Fruit fly (Drosophila melanogaster) whole organism, prepupa: ENCODE measurements around the gene CG46270.

ENCODE experiments used
- Blimp-1 ChIP-seq: fragments of 200-800 bp; sonication (Bioruptor generic); optimal IDR thresholded peaks from 3 replicates; lab custom pipeline; 2017; ENCODE audit warnings: missing biosample characterization, missing genetic modification characterization, mild to moderate bottlenecking, moderate library complexity, missing genetic modification reagents
- CG11762 ChIP-seq: fragments of 200-800 bp; sonication (Bioruptor generic); optimal IDR thresholded peaks from 3 replicates; lab custom pipeline; 2016; ENCODE audit warnings: missing biosample characterization, missing genetic modification characterization; ENCODE audit not compliant: insufficient read depth
- CG11902 ChIP-seq: fragments of 200-800 bp; sonication (Bioruptor generic); optimal IDR thresholded peaks from 3 replicates; lab custom pipeline; 2016; ENCODE audit warnings: missing biosample characterization, missing genetic modification characterization
- CG15336 ChIP-seq: fragments of 200-800 bp; sonication (Bioruptor generic); IDR thresholded peaks from 2 replicates; pipeline ENCODE4 v1.3.6; 2022; ENCODE audit warnings: missing biosample characterization, missing genetic modification characterization
- CG1621 ChIP-seq: fragments of 200-800 bp; sonication (Bioruptor generic); optimal IDR thresholded peaks from 3 replicates; lab custom pipeline; 2018; ENCODE audit warnings: missing biosample characterization, mild to moderate bottlenecking, missing genetic modification characterization
- CG3032 ChIP-seq: fragments of 200-800 bp; optimal IDR thresholded peaks from 2 replicates; lab custom pipeline; 2019; ENCODE audit warnings: missing biosample characterization, mild to moderate bottlenecking, missing genetic modification characterization, moderate library complexity
- CG31627 ChIP-seq: fragments of 200-800 bp; sonication (Bioruptor generic); optimal IDR thresholded peaks from 3 replicates; lab custom pipeline; 2016; ENCODE audit warnings: missing biosample characterization, missing genetic modification characterization
- CG32006 ChIP-seq: fragments of 200-800 bp; sonication (Bioruptor generic); optimal IDR thresholded peaks from 3 replicates; lab custom pipeline; 2017; ENCODE audit warnings: missing biosample characterization, mild to moderate bottlenecking, missing genetic modification characterization
- CG34406 ChIP-seq: fragments of 200-800 bp; sonication (Bioruptor generic); optimal IDR thresholded peaks from 3 replicates; lab custom pipeline; 2016; ENCODE audit warnings: missing biosample characterization, missing genetic modification characterization
- CG4318 ChIP-seq: fragments of 200-800 bp; sonication (Bioruptor generic); optimal IDR thresholded peaks from 3 replicates; lab custom pipeline; 2017; ENCODE audit warnings: missing biosample characterization, mild to moderate bottlenecking, missing genetic modification characterization
- CG6276 ChIP-seq: fragments of 200-800 bp; sonication (Bioruptor generic); optimal IDR thresholded peaks from 2 replicates; lab custom pipeline; 2017; ENCODE audit warnings: missing biosample characterization, mild to moderate bottlenecking, missing genetic modification characterization
- CG6808 ChIP-seq: fragments of 200-800 bp; sonication (Bioruptor generic); optimal IDR thresholded peaks from 3 replicates; lab custom pipeline; 2017; ENCODE audit warnings: missing biosample characterization, missing genetic modification characterization, mild to moderate bottlenecking, moderate library complexity, missing genetic modification reagents
- CG6854 ChIP-seq: fragments of 200-800 bp; sonication (Bioruptor generic); optimal IDR thresholded peaks from 2 replicates; lab custom pipeline; 2017; ENCODE audit warnings: missing biosample characterization, mild to moderate bottlenecking, missing genetic modification characterization
- CG7368 ChIP-seq: fragments of 200-800 bp; sonication (Bioruptor generic); optimal IDR thresholded peaks from 3 replicates; lab custom pipeline; 2016; ENCODE audit warnings: missing biosample characterization, missing genetic modification characterization
- CG8119 ChIP-seq: fragments of 200-800 bp; sonication (Bioruptor generic); IDR thresholded peaks from 3 replicates; pipeline ENCODE4 v1.3.6; 2022; ENCODE audit warnings: missing biosample characterization, missing genetic modification characterization
- CG9139 ChIP-seq: fragments of 200-800 bp; sonication (Bioruptor generic); optimal IDR thresholded peaks from 3 replicates; lab custom pipeline; 2017; ENCODE audit warnings: missing biosample characterization, mild to moderate bottlenecking, missing genetic modification characterization
- Eip75B ChIP-seq: fragments of 200-800 bp; sonication (Bioruptor generic); optimal IDR thresholded peaks from 3 replicates; lab custom pipeline; 2016; ENCODE audit warnings: missing biosample characterization, missing genetic modification characterization
- Eip78C ChIP-seq: fragments of 200-800 bp; sonication (Bioruptor generic); peaks from one replicate; lab custom pipeline; 2016; ENCODE audit warnings: missing biosample characterization, missing genetic modification characterization
- Ets21C ChIP-seq: fragments of 200-800 bp; sonication (Bioruptor generic); optimal IDR thresholded peaks from 3 replicates; lab custom pipeline; 2016; ENCODE audit warnings: missing biosample characterization, missing genetic modification characterization
- Gug ChIP-seq: fragments of 200-800 bp; sonication (Bioruptor generic); IDR thresholded peaks from 2 replicates; pipeline ENCODE4 v1.3.6; 2022; ENCODE audit warnings: missing biosample characterization, missing genetic modification characterization
- Hr38 ChIP-seq: sonication (Bioruptor generic); optimal IDR thresholded peaks from 2 replicates; lab custom pipeline; 2016; ENCODE audit warnings: missing biosample characterization, missing genetic modification characterization
- Hr4 ChIP-seq: fragments of 200-800 bp; sonication (Bioruptor generic); optimal IDR thresholded peaks from 3 replicates; lab custom pipeline; 2016; ENCODE audit warnings: missing biosample characterization, missing genetic modification characterization
- Lpt ChIP-seq: fragments of 200-800 bp; sonication (Bioruptor generic); optimal IDR thresholded peaks from 3 replicates; lab custom pipeline; 2016; ENCODE audit warnings: missing biosample characterization, missing genetic modification characterization
- Met ChIP-seq: fragments of 200-800 bp; sonication (Bioruptor generic); optimal IDR thresholded peaks from 3 replicates; lab custom pipeline; 2016; ENCODE audit warnings: missing biosample characterization, missing genetic modification characterization
- Sox14 ChIP-seq: fragments of 200-800 bp; sonication (Bioruptor generic); optimal IDR thresholded peaks from 3 replicates; lab custom pipeline; 2016; ENCODE audit warnings: missing biosample characterization, missing genetic modification characterization
- achi ChIP-seq: fragments of 200-800 bp; sonication (Bioruptor generic); optimal IDR thresholded peaks from 3 replicates; lab custom pipeline; 2016; ENCODE audit warnings: missing biosample characterization, missing genetic modification characterization
- acj6 ChIP-seq: fragments of 200-800 bp; sonication (Bioruptor generic); optimal IDR thresholded peaks from 3 replicates; lab custom pipeline; 2016; ENCODE audit warnings: missing biosample characterization, missing genetic modification characterization
- dac ChIP-seq: fragments of 200-800 bp; sonication (Bioruptor generic); optimal IDR thresholded peaks from 2 replicates; lab custom pipeline; 2017; ENCODE audit warnings: missing biosample characterization, mild to moderate bottlenecking, missing genetic modification characterization
- eg ChIP-seq: fragments of 200-800 bp; sonication (Bioruptor generic); IDR thresholded peaks from 3 replicates; pipeline ENCODE4 v1.3.6; 2022; ENCODE audit warnings: missing biosample characterization, missing genetic modification characterization
- esn ChIP-seq: fragments of 200-800 bp; sonication (Bioruptor generic); optimal IDR thresholded peaks from 2 replicates; lab custom pipeline; 2016; ENCODE audit warnings: missing biosample characterization, mild to moderate bottlenecking, missing genetic modification characterization, moderate library complexity
- fd85E ChIP-seq: fragments of 200-800 bp; sonication (Bioruptor generic); optimal IDR thresholded peaks from 3 replicates; lab custom pipeline; 2016; ENCODE audit warnings: missing biosample characterization, missing genetic modification characterization
- lz ChIP-seq: fragments of 200-800 bp; sonication (Bioruptor generic); optimal IDR thresholded peaks from 3 replicates; lab custom pipeline; 2016; ENCODE audit warnings: missing biosample characterization, missing genetic modification characterization
- net ChIP-seq: fragments of 200-800 bp; sonication (Bioruptor generic); optimal IDR thresholded peaks from 3 replicates; lab custom pipeline; 2016; ENCODE audit warnings: missing biosample characterization, missing genetic modification characterization
- pdm3 ChIP-seq: fragments of 200-800 bp; sonication (Bioruptor generic); optimal IDR thresholded peaks from 3 replicates; lab custom pipeline; 2016; ENCODE audit warnings: missing biosample characterization, missing genetic modification characterization
- ss ChIP-seq, 2 experiments: fragments of 200-800 bp; sonication (Bioruptor generic); optimal IDR thresholded peaks; 2 replicates in 1 of 2; 3 replicates in 1 of 2; lab custom pipeline; 2017 to 2018; ENCODE audit warnings: mild to moderate bottlenecking in 2 of 2, missing biosample characterization in 2 of 2, missing genetic modification characterization in 2 of 2, moderate library complexity in 1 of 2
- svp ChIP-seq: fragments of 200-800 bp; sonication (Bioruptor generic); peaks from one replicate; lab custom pipeline; 2016; ENCODE audit warnings: missing biosample characterization, missing genetic modification characterization
- topi ChIP-seq: fragments of 200-800 bp; sonication (Bioruptor generic); optimal IDR thresholded peaks from 3 replicates; lab custom pipeline; 2016; ENCODE audit warnings: missing biosample characterization, missing genetic modification characterization
- vri ChIP-seq: fragments of 200-800 bp; sonication (Bioruptor generic); optimal IDR thresholded peaks from 3 replicates; lab custom pipeline; 2016; ENCODE audit warnings: missing biosample characterization, mild to moderate bottlenecking, missing genetic modification characterization

CG46270 gene

DNA sequence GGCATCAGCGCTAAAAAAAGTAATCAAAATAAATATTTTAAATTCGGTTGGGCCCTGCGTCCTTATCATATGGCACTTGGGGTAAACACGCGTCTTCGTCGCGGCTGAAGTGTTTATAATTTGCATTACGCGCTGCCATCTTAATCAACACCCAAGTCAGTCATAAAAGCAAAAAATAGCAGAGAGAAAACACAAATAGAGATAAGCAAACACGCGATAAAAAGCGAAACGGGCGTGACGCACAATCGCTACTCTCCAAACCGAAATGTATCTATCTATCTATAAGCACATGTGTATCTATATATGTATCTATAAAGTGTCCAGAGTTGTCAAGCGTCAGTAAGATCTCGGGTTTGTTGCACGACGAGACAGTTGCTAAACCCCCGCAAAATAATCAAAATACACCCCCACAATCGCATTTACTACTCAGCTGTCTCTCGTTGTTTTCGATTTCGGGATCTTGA, 37.3 kb downstream of the CG46270 start (continued):
- TF ChIP-seq achi (peak; percentile 10), Gug (GFP tag; lab: Robert Waterston, UW) (no peak), Blimp-1 (GFP tag; lab: Kevin White, UChicago) (no peak), Eip78C (GFP tag; lab: Kevin White, UChicago) (peak; percentile 89), topi (GFP tag; lab: Kevin White, UChicago) (peak; percentile 41), CG7368 (peak; percentile 34), CG3032 (tag; lab: Kevin White, UChicago) (no peak), net (GFP tag; lab: Kevin White, UChicago) (peak; percentile 31), CG9139 (GFP tag; lab: Kevin White, UChicago) (peak; percentile 8), eg (GFP tag; lab: Robert Waterston, UW) (no peak), Hr38 (GFP tag; lab: Kevin White, UChicago) (no peak), Hr4 (GFP tag; lab: Kevin White, UChicago) (no peak), CG6276 (no peak), svp (GFP tag; lab: Kevin White, UChicago) (peak; percentile 85), CG8119 (GFP tag; lab: Robert Waterston, UW) (no peak), lz (no peak), Met (peak; percentile 43), CG6808 (GFP tag; lab: Kevin White, UChicago) (peak; percentile 37), CG31627 (no peak), CG11762 (no peak), acj6 (no peak), Eip75B (GFP tag; lab: Kevin White, UChicago) (peak; percentile 33), CG32006 (no peak), fd85E (no peak), Sox14 (GFP tag; lab: Kevin White, UChicago) (no peak), dac (no peak)

dm6 chr3R:10389877-10390468, 38.3 kb downstream of the CG46270 start:
- TF ChIP-seq Eip78C (GFP tag; lab: Kevin White, UChicago) (peak; percentile 31), dac (no peak), lz (no peak), CG15336 (0 out of 2 replicates have a peak, but pooled peaks have one; percentile 13), CG6276 (peak; percentile 57), Sox14 (GFP tag; lab: Kevin White, UChicago) (no peak), CG6854 (GFP tag; lab: Kevin White, UChicago) (no peak), CG1621 (peak; percentile 46), CG6808 (GFP tag; lab: Kevin White, UChicago) (peak; percentile 19)

DNA sequence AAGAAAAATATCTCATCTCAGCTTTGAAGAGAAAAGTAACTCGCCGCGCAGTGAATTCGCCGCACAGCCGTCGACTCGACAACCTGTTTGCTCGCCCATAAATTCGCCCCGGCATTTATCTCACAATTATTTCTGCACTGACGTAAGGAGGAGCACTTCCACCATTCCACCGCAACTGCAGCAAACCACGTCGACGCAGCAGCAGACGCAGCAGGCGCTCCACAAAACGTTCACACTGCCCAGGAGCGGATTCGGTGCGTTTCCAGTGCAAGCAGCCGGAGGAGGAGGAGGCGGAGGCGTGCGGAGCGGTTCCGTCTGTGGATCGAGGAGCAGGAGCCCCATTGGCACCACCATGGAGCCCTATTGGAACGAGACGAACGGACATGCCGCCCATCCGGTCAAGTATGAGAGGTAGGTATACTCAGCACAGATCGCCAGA, 39.2 kb downstream of the CG46270 start:
- TF ChIP-seq CG11902 (GFP tag; lab: Kevin White, UChicago) (peak; percentile 80), Lpt (no peak), CG34406 (GFP tag; lab: Kevin White, UChicago) (no peak), Gug (GFP tag; lab: Robert Waterston, UW) (no peak), CG3032 (tag; lab: Kevin White, UChicago) (no peak), CG32006 (no peak), CG4318 (no peak), svp (GFP tag; lab: Kevin White, UChicago) (peak; percentile 73), pdm3 (GFP tag; lab: Kevin White, UChicago) (peak; percentile 14), achi (no peak), Eip75B (GFP tag; lab: Kevin White, UChicago) (no peak), ss (GFP tag; optimal IDR thresholded peaks at IDR 0.05; lab: Kevin White, UChicago) (no peak), Hr4 (GFP tag; lab: Kevin White, UChicago) (no peak), lz (no peak), vri (GFP tag; lab: Kevin White, UChicago) (peak; percentile 13), CG31627 (peak; percentile 25), Eip78C (GFP tag; lab: Kevin White, UChicago) (no peak), esn (no peak), CG1621 (peak; percentile 57), Ets21C (no peak)
